Fruit fly (Drosophila melanogaster): ENCODE results near the gene AMPdeam.

dm6 chrX:13792463-13792862 is 53.2 kb downstream of the AMPdeam start:
- TF ChIP-seq ovo (GFP tag; optimal IDR thresholded peaks at IDR 0.05) (no peak), CG1620 (GFP tag; optimal IDR thresholded peaks at IDR 0.05) (no peak), pad (GFP tag; optimal IDR thresholded peaks at IDR 0.05) (no peak)
